Fruit fly (Drosophila melanogaster) whole organism, pupa: ENCODE results near the gene Irk1.

ENCODE experiments used
- CG13204 ChIP-seq: fragments of 200-800 bp; sonication (Bioruptor generic); optimal IDR thresholded peaks from 2 replicates; lab custom pipeline; 2018; ENCODE audit warnings: missing biosample characterization, mild to moderate bottlenecking, missing genetic modification characterization, moderate library complexity
- CG17806 ChIP-seq: fragments of 200-800 bp; sonication (Bioruptor generic); optimal IDR thresholded peaks from 2 replicates; lab custom pipeline; 2018; ENCODE audit warnings: missing biosample characterization, mild to moderate bottlenecking, missing genetic modification characterization, moderate library complexity
- CG32121 ChIP-seq: fragments of 200-800 bp; sonication (Bioruptor generic); IDR thresholded peaks from 2 replicates; pipeline ENCODE4 v1.3.6; 2022; ENCODE audit warnings: missing biosample characterization, missing genetic modification characterization
- CG4496 ChIP-seq: fragments of 200-800 bp; sonication (Bioruptor generic); IDR thresholded peaks from 3 replicates; pipeline ENCODE4 v1.3.6; 2022; ENCODE audit warnings: missing biosample characterization, missing genetic modification characterization
- CG8159 ChIP-seq: fragments of 200-800 bp; sonication (Bioruptor generic); optimal IDR thresholded peaks from 3 replicates; lab custom pipeline; 2018; ENCODE audit warnings: missing biosample characterization, mild to moderate bottlenecking, missing genetic modification characterization, moderate library complexity
- CG9948 ChIP-seq: fragments of 200-800 bp; sonication (Bioruptor generic); optimal IDR thresholded peaks from 2 replicates; lab custom pipeline; 2018; ENCODE audit warnings: missing biosample characterization, mild to moderate bottlenecking, missing genetic modification characterization, moderate library complexity
- D1 ChIP-seq: fragments of 200-800 bp; sonication (Bioruptor generic); optimal IDR thresholded peaks from 2 replicates; lab custom pipeline; 2018; ENCODE audit warnings: missing biosample characterization, mild to moderate bottlenecking, missing genetic modification characterization, moderate library complexity
- EcR ChIP-seq: fragments of 200-800 bp; sonication (Bioruptor generic); optimal IDR thresholded peaks from 3 replicates; lab custom pipeline; 2019; ENCODE audit warnings: missing biosample characterization, missing genetic modification characterization, mild to moderate bottlenecking, moderate library complexity, missing genetic modification reagents
- Pif1B ChIP-seq: fragments of 200-800 bp; sonication (Bioruptor generic); optimal IDR thresholded peaks from 3 replicates; lab custom pipeline; 2016; ENCODE audit warnings: missing biosample characterization, missing genetic modification characterization
- Snoo ChIP-seq: fragments of 200-800 bp; sonication (Bioruptor generic); optimal IDR thresholded peaks from 3 replicates; lab custom pipeline; 2017; ENCODE audit warnings: missing biosample characterization, mild to moderate bottlenecking, missing genetic modification characterization, inconsistent platforms
- rn ChIP-seq: fragments of 200-800 bp; sonication (Bioruptor generic); IDR thresholded peaks from 2 replicates; pipeline ENCODE4 v1.3.6; 2022; ENCODE audit warnings: missing biosample characterization, missing genetic modification characterization

DNA sequence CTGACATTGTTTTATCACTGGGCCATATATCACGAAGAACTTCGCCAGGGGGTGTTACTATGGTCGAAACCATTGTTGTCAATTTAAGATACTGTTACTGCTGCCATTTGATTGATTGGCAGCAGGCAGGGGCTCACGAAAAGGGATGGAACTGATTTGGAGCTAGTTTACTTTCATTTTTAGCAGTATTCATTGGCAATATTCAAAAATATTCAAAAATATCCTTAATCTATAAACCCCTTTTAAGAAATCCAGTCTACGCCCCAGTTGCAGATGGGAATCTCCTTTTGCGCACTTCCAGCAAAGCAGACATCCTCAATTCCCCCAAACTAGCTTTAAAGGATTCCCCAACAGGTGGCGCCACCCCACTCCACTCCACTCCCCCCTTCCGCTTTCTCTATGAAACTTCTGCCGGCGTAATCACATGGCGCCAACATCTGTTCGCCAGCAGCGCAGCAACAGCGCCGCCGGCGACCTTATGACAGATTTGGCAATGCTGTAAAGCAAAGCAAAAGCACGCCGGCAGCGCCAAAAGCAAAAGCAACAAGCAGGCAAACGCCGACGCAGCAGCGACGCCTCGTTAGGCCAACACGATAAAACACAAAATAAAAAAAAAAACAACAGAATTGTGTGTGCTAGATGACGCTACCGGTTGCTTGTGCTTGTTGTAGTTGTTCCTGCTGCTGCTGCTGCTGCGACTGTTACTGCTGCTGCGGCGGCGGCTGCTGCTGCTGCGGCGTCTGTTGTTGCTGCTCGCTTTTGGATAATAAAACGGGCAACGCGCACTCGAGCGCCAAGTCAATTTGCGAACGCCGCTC lies at the start of gene Irk1:
- no peak for TF ChIP-seq Snoo (tag; lab: Kevin White, UChicago)
- TF ChIP-seq CG9948 (tag; lab: Kevin White, UChicago), result no peak
- no peak for TF ChIP-seq D1 (tag; lab: Kevin White, UChicago)
- TF ChIP-seq Pif1B (GFP tag; lab: Kevin White, UChicago), result no peak
- TF ChIP-seq CG17806 (tag; lab: Kevin White, UChicago), result no peak
- no peak for TF ChIP-seq rn
- TF ChIP-seq CG8159 (tag; lab: Kevin White, UChicago), result no peak
- TF ChIP-seq CG32121, result no peak
- TF ChIP-seq CG4496 (GFP tag; lab: Robert Waterston, UW), result 0 out of 3 replicates have a peak, but pooled peaks have one; percentile 3
- no peak for TF ChIP-seq CG13204
- no peak for TF ChIP-seq EcR (GFP tag; lab: Kevin White, UChicago)
